Worm (Caenorhabditis elegans): Measurements from ENCODE around the gene F59B2.13.

Gene F59B2.13

ce11 chrIII:9060267-9060666 lies 33.4 kb upstream of the F59B2.13 start:
- TF ChIP-seq nhr-77 (tag; optimal IDR thresholded peaks at IDR 0.05) (no peak), irx-1 (tag; optimal IDR thresholded peaks at IDR 0.05) (no peak), nhr-71 (tag; optimal IDR thresholded peaks at IDR 0.05) (peak; percentile 56), mep-1 (tag; optimal IDR thresholded peaks at IDR 0.05) (peak; percentile 27), aly-2 (tag; optimal IDR thresholded peaks at IDR 0.05) (peak; percentile 72), pqm-1 (tag; optimal IDR thresholded peaks at IDR 0.05) (no peak), nhr-19 (GFP tag; conservative IDR thresholded peaks at IDR 0.05) (0 out of 2 replicates have a peak, but pooled peaks have one; percentile 10), unc-130 (tag; optimal IDR thresholded peaks at IDR 0.05) (no peak), fkh-8 (tag; optimal IDR thresholded peaks at IDR 0.05) (no peak), efl-3 (GFP tag; optimal IDR thresholded peaks at IDR 0.05) (no peak), snpc-4 (tag; optimal IDR thresholded peaks at IDR 0.05) (no peak)

- TF ChIP-seq fkh-4 (tag; optimal IDR thresholded peaks at IDR 0.05; ENCODE audit: borderline replicate concordance) (no peak), rnt-1 (tag; optimal IDR thresholded peaks at IDR 0.05) (peak; percentile 0), lin-39 (tag; optimal IDR thresholded peaks at IDR 0.05) (no peak), tbx-2 (tag; optimal IDR thresholded peaks at IDR 0.05) (no peak), ama-1 (optimal IDR thresholded peaks at IDR 0.05) (no peak), grh-1 (GFP tag; IDR thresholded peaks at IDR 0.05) (no peak), lin-14 (GFP tag; optimal IDR thresholded peaks at IDR 0.05) (peak; percentile 31), mep-1 (tag; optimal IDR thresholded peaks at IDR 0.05) (no peak), ceh-8 (GFP tag; optimal IDR thresholded peaks at IDR 0.05) (no peak), xbp-1 (tag; optimal IDR thresholded peaks at IDR 0.05) (no peak), efl-1 (optimal IDR thresholded peaks at IDR 0.05) (peak in 1 of 2 experiments; percentile 10), efl-1 (GFP tag; optimal IDR thresholded peaks at IDR 0.05 in 1 of 2) (peak in 1 of 2 experiments; percentile 56), aly-2 (tag; optimal IDR thresholded peaks at IDR 0.05) (no peak), ceh-88 (GFP tag; IDR thresholded peaks at IDR 0.05) (no peak), alr-1 (tag; optimal IDR thresholded peaks at IDR 0.05; ENCODE audit: borderline replicate concordance) (no peak), snpc-4 (tag; optimal IDR thresholded peaks at IDR 0.05) (no peak), fos-1 (tag; optimal IDR thresholded peaks at IDR 0.05) (no peak), ztf-4 (tag; optimal IDR thresholded peaks at IDR 0.05) (no peak), mab-9 (GFP tag; IDR thresholded peaks at IDR 0.05) (no peak), lin-35 (GFP tag; optimal IDR thresholded peaks at IDR 0.05) (peak in 1 of 2 experiments; percentile 33), C16A3.4 (tag; optimal IDR thresholded peaks at IDR 0.05) (no peak), nhr-20 (tag; optimal IDR thresholded peaks at IDR 0.05) (peak; percentile 67), irx-1 (tag; optimal IDR thresholded peaks at IDR 0.05) (no peak), dpl-1 (GFP tag; optimal IDR thresholded peaks at IDR 0.05) (no peak), nhr-71 (tag; optimal IDR thresholded peaks at IDR 0.05) (peak; percentile 38), mdl-1 (tag; optimal IDR thresholded peaks at IDR 0.05) (peak in 1 of 2 experiments; percentile 22), ztf-11 (tag; optimal IDR thresholded peaks at IDR 0.05) (no peak), ceh-63 (GFP tag; optimal IDR thresholded peaks at IDR 0.05) (no peak), swsn-7 (tag; optimal IDR thresholded peaks at IDR 0.05) (peak; percentile 10), pqm-1 (tag; optimal IDR thresholded peaks at IDR 0.05) (no peak), sup-37 (GFP tag; optimal IDR thresholded peaks at IDR 0.05) (no peak), unc-30 (tag; optimal IDR thresholded peaks at IDR 0.05) (no peak), sox-4 (tag; optimal IDR thresholded peaks at IDR 0.05) (no peak), nhr-28 (tag; optimal IDR thresholded peaks at IDR 0.05) (no peak), efl-3 (GFP tag; optimal IDR thresholded peaks at IDR 0.05) (no peak), nhr-12 (tag; optimal IDR thresholded peaks at IDR 0.05) (no peak), skn-1 (tag; optimal IDR thresholded peaks at IDR 0.05) (peak; percentile 97), nhr-90 (tag; optimal IDR thresholded peaks at IDR 0.05; ENCODE audit: poor library complexity) (no peak), ces-1 (GFP tag; optimal IDR thresholded peaks at IDR 0.05) (no peak), elt-2 (tag; optimal IDR thresholded peaks at IDR 0.05) (peak; percentile 46), C34B4.2 (tag; optimal IDR thresholded peaks at IDR 0.05) (no peak), jun-1 (tag; optimal IDR thresholded peaks at IDR 0.05) (no peak), zag-1 (tag; optimal IDR thresholded peaks at IDR 0.05) (no peak), nhr-11 (tag; optimal IDR thresholded peaks at IDR 0.05) (no peak), egl-13 (tag; optimal IDR thresholded peaks at IDR 0.05) (no peak), snu-23 (GFP tag; optimal IDR thresholded peaks at IDR 0.05) (peak; percentile 28), nhr-77 (tag; optimal IDR thresholded peaks at IDR 0.05) (no peak)
These were observed 32.2 kb upstream of the F59B2.13 start, which contains the start of gene gst-1 for ce11 chrIII:9058959-9059534. Gene gst-1, plus strand, starts transcription at chrIII:9059331.
